Worm (Caenorhabditis elegans): ENCODE measurements around the gene clec-72.
"Not testable (repeated sequence)": the region's sequence is repeated elsewhere in the genome, so short reads cannot be mapped to it uniquely, and the experiment has no call there.

clec-72 gene

ce11 chrIV:3944459-3944858 is at the start of gene clec-72:
Gene clec-72, plus strand, starts transcription at chrIV:3944816.
- TF ChIP-seq W03F9.2 (tag; optimal IDR thresholded peaks at IDR 0.05): no peak
- no peak for TF ChIP-seq dao-5 (tag; optimal IDR thresholded peaks at IDR 0.05)
- TF ChIP-seq him-1 (tag; optimal IDR thresholded peaks at IDR 0.05): no peak

DNA sequence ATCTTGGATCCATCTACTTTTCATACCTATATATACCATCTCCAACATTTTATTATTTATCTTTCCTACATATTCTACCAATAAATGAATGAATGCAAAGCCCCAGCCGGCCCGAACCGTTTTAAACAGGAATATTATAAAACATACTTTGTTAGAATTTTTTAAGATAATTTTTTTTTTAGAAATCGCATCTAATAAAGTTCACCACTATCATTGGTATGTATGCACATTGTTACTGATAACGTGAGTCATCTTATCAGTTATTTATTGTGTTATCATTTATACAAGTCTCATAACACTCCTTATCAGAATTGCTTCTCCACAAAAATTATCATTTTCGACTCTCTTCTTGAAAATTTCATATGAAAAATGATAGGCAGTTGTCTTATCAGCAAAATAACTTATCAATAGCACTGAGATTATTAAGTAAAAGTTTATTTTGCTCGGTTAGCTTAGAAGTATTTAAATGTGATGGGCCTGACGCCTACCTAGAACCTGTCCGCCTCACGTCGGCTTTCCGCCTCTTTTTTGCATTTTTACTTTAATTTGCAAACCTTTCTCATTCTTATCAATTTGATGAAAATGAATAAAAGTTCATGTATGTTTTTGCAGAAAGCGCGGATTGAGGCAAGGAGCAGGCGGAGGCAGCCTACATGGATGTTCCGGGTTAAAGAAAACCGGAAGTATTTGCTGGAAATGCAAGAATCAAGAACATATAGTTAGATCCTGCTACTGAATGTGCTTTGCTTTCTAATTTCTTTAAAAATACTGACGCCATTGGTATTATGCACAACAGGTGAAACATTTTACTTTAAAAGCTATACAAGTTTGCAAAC is 44.7 kb upstream of the clec-72 start, which contains the start of gene srz-62:
Gene srz-62 (plus strand): TSS at position 786 of the 836 bp plus-strand sequence.
- no peak for TF ChIP-seq W03F9.2 (tag; optimal IDR thresholded peaks at IDR 0.05)

DNA sequence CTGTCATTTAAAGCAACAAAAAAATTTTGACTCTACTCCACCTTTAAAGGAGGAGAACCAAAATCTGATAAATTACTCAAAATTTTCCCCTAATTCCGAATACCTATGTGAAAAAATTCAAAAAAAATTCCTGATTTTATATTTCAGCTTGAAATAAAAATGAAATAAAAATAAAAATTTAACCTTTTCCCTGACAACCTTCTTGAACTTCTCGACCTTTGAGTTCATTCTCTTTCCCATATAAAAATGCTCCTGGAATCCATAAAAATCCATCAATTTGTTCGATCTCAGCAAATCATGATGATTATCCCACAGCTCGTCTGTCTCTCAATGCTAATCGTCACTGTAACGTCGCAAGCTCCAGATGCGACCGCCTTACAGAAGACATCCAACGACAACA is 41.7 kb upstream of the clec-72 start, which contains the start of gene F56D6.6:
Gene F56D6.6 (plus strand): TSS at position 301 of the 400 bp plus-strand sequence.
- TF ChIP-seq him-1 (tag; optimal IDR thresholded peaks at IDR 0.05) (no peak), W03F9.2 (tag; optimal IDR thresholded peaks at IDR 0.05) (no peak), dao-5 (tag; optimal IDR thresholded peaks at IDR 0.05) (no peak)

DNA sequence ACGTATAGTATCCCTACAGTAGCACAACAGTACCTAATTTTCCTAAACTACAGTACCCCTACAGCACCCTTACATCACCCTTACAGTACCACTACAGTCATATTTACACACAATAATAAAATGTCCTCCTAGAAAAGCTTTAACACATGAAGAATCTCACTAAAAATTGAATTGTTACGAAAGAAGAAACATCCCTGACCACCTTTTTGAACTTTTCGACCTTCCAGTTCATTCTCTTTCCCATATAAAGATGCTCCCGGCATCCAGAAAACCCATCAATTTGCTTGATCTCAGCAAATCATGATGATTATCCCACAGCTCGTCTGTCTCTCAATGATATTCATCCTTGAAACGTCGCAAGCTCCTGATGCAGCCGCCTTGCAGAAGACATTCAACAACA is 40.0 kb upstream of the clec-72 start, which contains the start of gene F56D6.21:
Gene F56D6.21 (plus strand): TSS at position 301 of the 400 bp plus-strand sequence.
- TF ChIP-seq dao-5 (tag; optimal IDR thresholded peaks at IDR 0.05) (no peak), him-1 (tag; optimal IDR thresholded peaks at IDR 0.05) (no peak), W03F9.2 (tag; optimal IDR thresholded peaks at IDR 0.05) (no peak)

- TF ChIP-seq W03F9.2 (tag; optimal IDR thresholded peaks at IDR 0.05) (no peak), him-1 (tag; optimal IDR thresholded peaks at IDR 0.05) (no peak), dao-5 (tag; optimal IDR thresholded peaks at IDR 0.05) (no peak)
These were observed 38.2 kb upstream of the clec-72 start, which contains the start of gene F56D6.11 for ce11 chrIV:3906393-3906792. Gene F56D6.11, minus strand, starts transcription at chrIV:3906493.

ce11 chrIV:3907506-3908188 is 37.0 kb upstream of the clec-72 start, which contains the start of the genes F56D6.22 and F56D6.12:
Gene F56D6.22, minus strand, starts transcription at chrIV:3907606.
Gene F56D6.12, plus strand, starts transcription at chrIV:3908138.
- TF ChIP-seq W03F9.2 (tag; optimal IDR thresholded peaks at IDR 0.05) (no peak), dao-5 (tag; optimal IDR thresholded peaks at IDR 0.05) (no peak), him-1 (tag; optimal IDR thresholded peaks at IDR 0.05) (no peak)

- TF ChIP-seq W03F9.2 (tag; optimal IDR thresholded peaks at IDR 0.05) (no peak), dao-5 (tag; optimal IDR thresholded peaks at IDR 0.05) (no peak), him-1 (tag; optimal IDR thresholded peaks at IDR 0.05) (no peak)
These were observed 35.5 kb upstream of the clec-72 start, which contains the start of gene F56D6.13 for ce11 chrIV:3909114-3909513. Gene F56D6.13, plus strand, starts transcription at chrIV:3909414.

ce11 chrIV:3911848-3912247 is 32.8 kb upstream of the clec-72 start, which contains the start of gene F56D6.18:
Gene F56D6.18, minus strand, starts transcription at chrIV:3911948.
- not testable (repeated sequence) for TF ChIP-seq dao-5, W03F9.2, him-1 (tag; optimal IDR thresholded peaks at IDR 0.05)

ce11 chrIV:3912598-3912997 is 32.0 kb upstream of the clec-72 start, which contains the start of gene F56D6.20:
Gene F56D6.20, plus strand, starts transcription at chrIV:3912898.
- TF ChIP-seq dao-5 (tag; optimal IDR thresholded peaks at IDR 0.05) (no peak), him-1 (tag; optimal IDR thresholded peaks at IDR 0.05) (no peak), W03F9.2 (tag; optimal IDR thresholded peaks at IDR 0.05) (no peak)

ce11 chrIV:3914462-3914861 is 30.2 kb upstream of the clec-72 start, which contains the start of gene F56D6.19:
Gene F56D6.19, plus strand, starts transcription at chrIV:3914762.
- TF ChIP-seq W03F9.2 (tag; optimal IDR thresholded peaks at IDR 0.05) (no peak), him-1 (tag; optimal IDR thresholded peaks at IDR 0.05) (no peak), dao-5 (tag; optimal IDR thresholded peaks at IDR 0.05) (no peak)

DNA sequence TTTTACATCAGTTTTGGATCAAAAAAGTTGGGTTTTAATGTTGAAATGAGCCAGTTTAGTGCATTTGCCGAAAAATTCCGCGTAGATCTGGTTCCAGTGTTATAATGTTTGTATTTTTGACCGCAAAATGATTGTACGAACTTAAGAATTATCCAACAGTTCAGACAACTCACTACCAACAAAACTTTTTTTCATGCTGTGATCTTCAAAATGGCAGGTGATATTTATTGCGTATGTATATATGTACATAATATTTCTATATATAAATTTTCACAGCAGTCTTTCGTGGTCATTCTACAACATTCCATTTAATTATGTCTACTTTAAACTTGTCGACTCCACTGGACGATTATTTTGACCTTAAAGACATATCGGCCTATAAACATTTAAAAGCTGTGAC is 29.3 kb upstream of the clec-72 start, which contains the start of gene srz-20:
Gene srz-20 (plus strand): TSS at position 301 of the 400 bp plus-strand sequence.
- TF ChIP-seq dao-5 (tag; optimal IDR thresholded peaks at IDR 0.05): no peak
- TF ChIP-seq W03F9.2 (tag; optimal IDR thresholded peaks at IDR 0.05): no peak
- TF ChIP-seq him-1 (tag; optimal IDR thresholded peaks at IDR 0.05): no peak

DNA sequence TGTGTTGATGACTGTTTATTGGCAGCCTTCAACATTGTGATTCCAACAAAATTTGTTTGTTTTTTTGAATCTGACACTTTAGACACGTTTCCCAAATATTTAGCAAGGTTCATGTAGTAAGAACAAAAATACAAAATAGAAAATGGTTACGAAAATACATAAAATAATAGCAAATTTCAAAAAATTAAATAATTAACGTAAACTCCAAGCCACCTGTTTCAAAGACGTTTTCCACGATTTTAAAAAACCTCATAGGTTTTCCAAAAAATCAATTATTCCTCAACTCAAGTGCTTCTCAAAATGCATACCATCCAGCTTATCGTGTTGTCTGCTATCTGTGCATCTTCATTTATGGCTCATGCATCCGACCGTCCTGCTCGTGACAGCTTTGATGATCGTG is 27.2 kb upstream of the clec-72 start, which contains the start of gene F56D6.14:
Gene F56D6.14 (plus strand): TSS at position 301 of the 400 bp plus-strand sequence.
- no peak for TF ChIP-seq W03F9.2 (tag; optimal IDR thresholded peaks at IDR 0.05)
- no peak for TF ChIP-seq him-1 (tag; optimal IDR thresholded peaks at IDR 0.05)
- TF ChIP-seq dao-5 (tag; optimal IDR thresholded peaks at IDR 0.05): no peak

- no peak for TF ChIP-seq W03F9.2 (tag; optimal IDR thresholded peaks at IDR 0.05)
- TF ChIP-seq dao-5 (tag; optimal IDR thresholded peaks at IDR 0.05): no peak
- no peak for TF ChIP-seq him-1 (tag; optimal IDR thresholded peaks at IDR 0.05)
These were observed 26.5 kb upstream of the clec-72 start, which contains the start of gene F56D6.23 for ce11 chrIV:3918160-3918559. Gene F56D6.23, plus strand, starts transcription at chrIV:3918460.

Data from whole organism, L4/young adult.